Worm (Caenorhabditis elegans) whole organism, young adult: Measurements from ENCODE around the gene glb-14.

Source experiments
- B0019.2 ChIP-seq: fragments of 200-800 bp; sonication (Bioruptor generic); conservative IDR thresholded peaks from 2 replicates; pipeline ENCODE4 v1.3.6; 2022; ENCODE audit warnings: missing genetic modification reagents, missing genetic modification characterization, missing compliant biosample characterization
- B0035.1 ChIP-seq: sonication (generic microtip); optimal IDR thresholded peaks from 2 replicates; lab custom pipeline; 2016; ENCODE audit warnings: missing genetic modification characterization, mild to moderate bottlenecking, missing compliant biosample characterization, missing genotype, missing genetic modification reagents
- C17E4.6 ChIP-seq: fragments of 200-800 bp; sonication (Bioruptor generic); IDR thresholded peaks from 2 replicates; pipeline ENCODE4 v1.3.6; 2022; ENCODE audit warnings: missing genetic modification reagents, missing genetic modification characterization, missing compliant biosample characterization
- F23B12.7 ChIP-seq: sonication (generic microtip); optimal IDR thresholded peaks from 2 replicates; lab custom pipeline; 2017; ENCODE audit warnings: missing genetic modification characterization, mild to moderate bottlenecking, missing compliant biosample characterization, antibody characterized with exemption, moderate library complexity; ENCODE audit not compliant: insufficient read depth
- F57A8.1 ChIP-seq: fragments of 200-800 bp; sonication (Bioruptor generic); optimal IDR thresholded peaks from 2 replicates; lab custom pipeline; 2018; ENCODE audit warnings: mild to moderate bottlenecking, missing genetic modification characterization, moderate library complexity, missing compliant biosample characterization
- K12H6.12 ChIP-seq: fragments of 200-800 bp; sonication (Bioruptor generic); optimal IDR thresholded peaks from 2 replicates; lab custom pipeline; 2018; ENCODE audit warnings: mild to moderate bottlenecking, missing genetic modification characterization, missing compliant biosample characterization
- Y53F4B.3 ChIP-seq: fragments of 200-800 bp; sonication (Bioruptor generic); IDR thresholded peaks from 2 replicates; pipeline ENCODE4 v1.3.6; 2022; ENCODE audit warnings: missing genetic modification reagents, missing genetic modification characterization, missing compliant biosample characterization
- Y67H2A.10 ChIP-seq: fragments of 200-800 bp; sonication (Bioruptor generic); conservative IDR thresholded peaks from 2 replicates; pipeline ENCODE4 v1.3.6; 2022; ENCODE audit warnings: missing genetic modification reagents, missing genetic modification characterization, missing compliant biosample characterization
- aptf-3 ChIP-seq: fragments of 200-800 bp; sonication (Bioruptor generic); IDR thresholded peaks from 2 replicates; pipeline ENCODE4 v1.3.6; 2022; ENCODE audit warnings: missing genetic modification characterization, missing compliant biosample characterization
- athp-1 ChIP-seq: sonication (generic microtip); optimal IDR thresholded peaks from 2 replicates; lab custom pipeline; 2017; ENCODE audit warnings: mild to moderate bottlenecking, missing genetic modification characterization, missing compliant biosample characterization
- attf-5 ChIP-seq: fragments of 200-800 bp; sonication (Bioruptor generic); optimal IDR thresholded peaks from 2 replicates; lab custom pipeline; 2018; ENCODE audit warnings: mild to moderate bottlenecking, missing genetic modification characterization, missing compliant biosample characterization
- attf-6 ChIP-seq: fragments of 200-800 bp; sonication (Bioruptor generic); IDR thresholded peaks from 2 replicates; pipeline ENCODE4 v1.3.6; 2022; ENCODE audit warnings: missing genetic modification reagents, missing genetic modification characterization, missing compliant biosample characterization
- ceh-100 ChIP-seq: fragments of 200-800 bp; sonication (Bioruptor generic); IDR thresholded peaks from 2 replicates; pipeline ENCODE4 v1.3.6; 2022; ENCODE audit warnings: missing genetic modification reagents, missing genetic modification characterization, missing compliant biosample characterization
- ceh-27 ChIP-seq: fragments of 200-800 bp; sonication (Bioruptor generic); optimal IDR thresholded peaks from 2 replicates; lab custom pipeline; 2018; ENCODE audit warnings: mild to moderate bottlenecking, missing genetic modification characterization, moderate library complexity, missing compliant biosample characterization
- ceh-58 ChIP-seq: fragments of 200-800 bp; sonication (Bioruptor generic); IDR thresholded peaks from 2 replicates; pipeline ENCODE4 v1.3.6; 2022; ENCODE audit warnings: missing genetic modification characterization, missing compliant biosample characterization
- chd-7 ChIP-seq: sonication (generic microtip); optimal IDR thresholded peaks from 2 replicates; lab custom pipeline; 2016; ENCODE audit warnings: mild to moderate bottlenecking, missing genetic modification characterization, moderate library complexity, missing compliant biosample characterization
- die-1 ChIP-seq: sonication (generic microtip); optimal IDR thresholded peaks from 2 replicates; lab custom pipeline; 2016; ENCODE audit warnings: missing genotype, mild to moderate bottlenecking, missing genetic modification characterization, missing compliant biosample characterization
- dpl-1 ChIP-seq: fragments of 150-350 bp; optimal IDR thresholded peaks from 2 replicates; lab custom pipeline; 2014; ENCODE audit warnings: missing biosample characterization, missing genetic modification reagents, missing genetic modification characterization
- ekl-4 ChIP-seq: fragments of 200-800 bp; sonication (Bioruptor generic); IDR thresholded peaks from 2 replicates; pipeline ENCODE4 v1.3.6; 2022; ENCODE audit warnings: missing genetic modification reagents, missing genetic modification characterization, missing compliant biosample characterization
- gei-17 ChIP-seq: fragments of 200-800 bp; sonication (Bioruptor generic); optimal IDR thresholded peaks from 2 replicates; lab custom pipeline; 2018; ENCODE audit warnings: mild to moderate bottlenecking, missing genetic modification characterization, missing compliant biosample characterization
- hlh-12 ChIP-seq: sonication (generic microtip); optimal IDR thresholded peaks from 2 replicates; lab custom pipeline; 2016; ENCODE audit warnings: missing genetic modification characterization, missing compliant biosample characterization
- hlh-26 ChIP-seq: fragments of 200-800 bp; sonication (Bioruptor generic); conservative IDR thresholded peaks from 2 replicates; pipeline ENCODE4 v1.3.6; 2022; ENCODE audit warnings: missing genetic modification reagents, missing genetic modification characterization, missing compliant biosample characterization
- hmg-1.2 ChIP-seq: fragments of 200-800 bp; sonication (Bioruptor generic); IDR thresholded peaks from 2 replicates; pipeline ENCODE4 v1.3.6; 2022; ENCODE audit warnings: missing genetic modification reagents, missing genetic modification characterization, missing compliant biosample characterization
- hmg-20 ChIP-seq: fragments of 200-800 bp; sonication (Bioruptor generic); IDR thresholded peaks from 2 replicates; pipeline ENCODE4 v1.3.6; 2022; ENCODE audit warnings: missing genetic modification reagents, missing genetic modification characterization, missing compliant biosample characterization
- hsf-1 ChIP-seq: fragments of 200-800 bp; sonication (Bioruptor generic); IDR thresholded peaks from 2 replicates; pipeline ENCODE4 v1.3.6; 2022; ENCODE audit warnings: missing genetic modification reagents, missing genetic modification characterization, missing compliant biosample characterization
- lag-1 ChIP-seq: fragments of 200-800 bp; sonication (Bioruptor generic); IDR thresholded peaks from 2 replicates; pipeline ENCODE4 v1.3.6; 2022; ENCODE audit warnings: missing genetic modification reagents, missing genetic modification characterization, missing compliant biosample characterization
- lin-35 ChIP-seq, 3 experiments: fragments of 150-350 bp in 2 of 3; sonication (generic microtip) in 1 of 3; optimal IDR thresholded peaks; 2 replicates each; lab custom pipeline; 2014 to 2018; ENCODE audit warnings: missing biosample characterization in 3 of 3, missing genetic modification characterization in 3 of 3, missing genetic modification reagents in 3 of 3
- lsl-1 ChIP-seq: fragments of 200-800 bp; sonication (Bioruptor generic); optimal IDR thresholded peaks from 2 replicates; lab custom pipeline; 2018; ENCODE audit warnings: mild to moderate bottlenecking, missing genetic modification characterization, moderate library complexity, missing compliant biosample characterization
- madf-10 ChIP-seq: sonication (generic microtip); optimal IDR thresholded peaks from 2 replicates; lab custom pipeline; 2016; ENCODE audit warnings: mild to moderate bottlenecking, missing genetic modification characterization, missing compliant biosample characterization
- madf-3 ChIP-seq: fragments of 200-800 bp; sonication (Bioruptor generic); IDR thresholded peaks from 2 replicates; pipeline ENCODE4 v1.3.6; 2022; ENCODE audit warnings: missing genetic modification reagents, missing genetic modification characterization, missing compliant biosample characterization
- madf-6 ChIP-seq: fragments of 200-800 bp; sonication (Bioruptor generic); IDR thresholded peaks from 2 replicates; pipeline ENCODE4 v1.3.6; 2022; ENCODE audit warnings: missing genetic modification reagents, missing genetic modification characterization, missing compliant biosample characterization
- mxl-1 ChIP-seq: sonication (generic microtip); optimal IDR thresholded peaks from 2 replicates; lab custom pipeline; 2016; ENCODE audit warnings: missing genetic modification characterization, missing compliant biosample characterization
- nhr-179 ChIP-seq: sonication (generic microtip); optimal IDR thresholded peaks from 2 replicates; lab custom pipeline; 2016; ENCODE audit warnings: mild to moderate bottlenecking, missing genetic modification characterization, missing compliant biosample characterization
- nhr-80 ChIP-seq: sonication (generic microtip); optimal IDR thresholded peaks from 2 replicates; lab custom pipeline; 2016; ENCODE audit warnings: missing genetic modification characterization, missing compliant biosample characterization
- pbrm-1 ChIP-seq: fragments of 200-800 bp; sonication (Bioruptor generic); IDR thresholded peaks from 2 replicates; pipeline ENCODE4 v1.3.6; 2022; ENCODE audit warnings: missing genetic modification reagents, missing genetic modification characterization, missing compliant biosample characterization
- rec-8 ChIP-seq, 2 experiments: sonication (generic microtip); optimal IDR thresholded peaks; 2 replicates each; lab custom pipeline; 2016; ENCODE audit warnings: mild to moderate bottlenecking in 2 of 2, missing genetic modification characterization in 2 of 2, missing genetic modification reagents in 2 of 2, missing genotype in 2 of 2, missing biosample characterization in 1 of 2, missing compliant biosample characterization in 1 of 2, moderate library complexity in 1 of 2
- snpc-1.3 ChIP-seq: sonication (generic microtip); optimal IDR thresholded peaks from 2 replicates; lab custom pipeline; 2017; ENCODE audit warnings: missing genetic modification characterization, mild to moderate bottlenecking, missing compliant biosample characterization, antibody characterized with exemption, moderate library complexity, missing genotype, missing genetic modification reagents; ENCODE audit not compliant: insufficient read depth
- somi-1 ChIP-seq: fragments of 200-800 bp; sonication (Bioruptor generic); optimal IDR thresholded peaks from 2 replicates; lab custom pipeline; 2018; ENCODE audit warnings: mild to moderate bottlenecking, missing genetic modification characterization, missing compliant biosample characterization
- unc-130 ChIP-seq: sonication (generic microtip); optimal IDR thresholded peaks from 2 replicates; lab custom pipeline; 2016; ENCODE audit warnings: missing genetic modification reagents, missing genetic modification characterization, missing compliant biosample characterization
- xnd-1 ChIP-seq: sonication (generic microtip); optimal IDR thresholded peaks from 2 replicates; lab custom pipeline; 2016; ENCODE audit warnings: missing genotype, missing genetic modification reagents, missing genetic modification characterization, missing compliant biosample characterization
- zfh-2 ChIP-seq: fragments of 200-800 bp; sonication (Bioruptor generic); conservative IDR thresholded peaks from 2 replicates; pipeline ENCODE4 v1.3.6; 2022; ENCODE audit warnings: missing genetic modification reagents, missing genetic modification characterization, missing compliant biosample characterization
- zim-3 ChIP-seq: sonication (generic microtip); optimal IDR thresholded peaks from 2 replicates; lab custom pipeline; 2017; ENCODE audit warnings: mild to moderate bottlenecking, missing genetic modification characterization, moderate library complexity, missing compliant biosample characterization
- ztf-18 ChIP-seq: sonication (generic microtip); optimal IDR thresholded peaks from 2 replicates; lab custom pipeline; 2016; ENCODE audit warnings: missing genotype, mild to moderate bottlenecking, missing genetic modification characterization, missing compliant biosample characterization
- ztf-26 ChIP-seq: sonication (generic microtip); optimal IDR thresholded peaks from 2 replicates; lab custom pipeline; 2017; ENCODE audit warnings: missing genetic modification characterization, missing compliant biosample characterization
- ztf-28 ChIP-seq: fragments of 200-800 bp; sonication (Bioruptor generic); IDR thresholded peaks from 2 replicates; pipeline ENCODE4 v1.3.6; 2022; ENCODE audit warnings: missing genetic modification reagents, missing genetic modification characterization, missing compliant biosample characterization
- ztf-3 ChIP-seq: fragments of 200-800 bp; sonication (Bioruptor generic); optimal IDR thresholded peaks from 2 replicates; lab custom pipeline; 2018; ENCODE audit warnings: mild to moderate bottlenecking, missing genetic modification characterization, missing compliant biosample characterization

The glb-14 gene

ce11 chrV:15511613-15512216 lies 33.1 kb downstream of the glb-14 start, which contains the start of gene rpl-38 (continued):
- TF ChIP-seq ekl-4 (GFP tag; lab: Robert Waterston, UW) (peak; percentile 52), hsf-1 (GFP tag; lab: Robert Waterston, UW) (peak; percentile 60; the same call in 1 of the 2 replicates), K12H6.12 (tag; lab: Kevin White, UChicago) (peak; percentile 30), attf-5 (GFP tag; lab: Kevin White, UChicago) (peak; percentile 11), ceh-27 (GFP tag; lab: Kevin White, UChicago) (peak; percentile 62), aptf-3 (GFP tag; lab: Robert Waterston, UW) (no peak), Y67H2A.10 (GFP tag; lab: Robert Waterston, UW) (no peak), snpc-1.3 (tag; lab: Kevin White, UChicago) (peak; percentile 85), attf-6 (GFP tag; lab: Robert Waterston, UW) (peak; percentile 46; the same call in 1 of the 2 replicates), dpl-1 (GFP tag; lab: Kevin White, UChicago) (peak; percentile 52), lin-35 (GFP tag; optimal IDR thresholded peaks at IDR 0.05; lab: Kevin White, UChicago) (peak in 1 of 3 experiments; percentile 81), zfh-2 (no peak), hlh-12 (tag; lab: Kevin White, UChicago) (no peak), hmg-1.2 (GFP tag; lab: Robert Waterston, UW) (peak; percentile 63), zim-3 (tag; lab: Kevin White, UChicago) (no peak), F57A8.1 (GFP tag; lab: Kevin White, UChicago) (no peak), ceh-58 (GFP tag; lab: Robert Waterston, UW) (no peak), hmg-20 (GFP tag; lab: Robert Waterston, UW) (peak; percentile 19; the same call in 1 of the 2 replicates), pbrm-1 (GFP tag; lab: Robert Waterston, UW) (peak; percentile 90), lsl-1 (GFP tag; lab: Kevin White, UChicago) (peak; percentile 97)

DNA sequence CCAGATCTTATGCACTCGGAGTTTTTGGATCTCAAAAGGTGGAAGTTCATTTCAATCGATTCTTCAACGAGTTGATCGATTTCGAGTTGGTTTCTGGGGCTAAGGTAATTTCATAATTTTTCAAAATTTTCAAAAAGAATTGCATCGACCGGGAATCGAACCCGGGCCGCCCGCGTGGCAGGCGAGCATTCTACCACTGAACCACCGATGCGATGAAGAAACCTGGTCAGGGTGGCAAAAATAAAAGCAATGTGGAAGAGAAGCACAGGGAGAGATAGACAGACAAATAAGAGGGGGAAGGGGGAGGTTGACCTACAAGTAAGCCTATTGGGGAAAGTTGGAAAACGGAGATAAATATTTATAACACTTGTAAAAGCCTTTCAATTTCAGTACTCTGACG lies 39.7 kb downstream of the glb-14 start:
- TF ChIP-seq ztf-28 (GFP tag; lab: Robert Waterston, UW) (peak; percentile 70; the same call in 1 of the 2 replicates), F23B12.7 (tag; lab: Kevin White, UChicago) (no peak), ztf-26 (peak; percentile 22), ceh-100 (no peak), nhr-179 (tag; lab: Kevin White, UChicago) (no peak), B0035.1 (no peak), chd-7 (peak; percentile 19), B0019.2 (GFP tag; lab: Robert Waterston, UW) (no peak), rec-8 (tag; optimal IDR thresholded peaks at IDR 0.05; lab: Kevin White, UChicago) (no peak), somi-1 (GFP tag; lab: Kevin White, UChicago) (peak; percentile 10), hsf-1 (GFP tag; lab: Robert Waterston, UW) (0 out of 2 replicates have a peak, but pooled peaks have one; percentile 42), die-1 (tag; lab: Kevin White, UChicago) (peak; percentile 31), mxl-1 (tag; lab: Kevin White, UChicago) (no peak), xnd-1 (no peak), gei-17 (no peak), madf-6 (no peak), ekl-4 (GFP tag; lab: Robert Waterston, UW) (0 out of 2 replicates have a peak, but pooled peaks have one; percentile 15), hlh-26 (no peak), Y53F4B.3 (GFP tag; lab: Robert Waterston, UW) (no peak), lag-1 (GFP tag; lab: Robert Waterston, UW) (no peak), ztf-18 (tag; lab: Kevin White, UChicago) (peak; percentile 46), madf-3 (0 out of 2 replicates have a peak, but pooled peaks have one; percentile 14), ztf-3 (no peak), athp-1 (tag; lab: Kevin White, UChicago) (peak; percentile 52), zim-3 (tag; lab: Kevin White, UChicago) (no peak), madf-10 (tag; lab: Kevin White, UChicago) (no peak), C17E4.6 (GFP tag; lab: Robert Waterston, UW) (no peak), unc-130 (GFP tag; lab: Kevin White, UChicago) (no peak), nhr-80 (tag; lab: Kevin White, UChicago) (peak; percentile 24)
